Worm (Caenorhabditis elegans) whole organism, L1 larva: Measurements from ENCODE around the gene H12I13.1.
A peak's percentile ranks its signal among the peaks of the same experiment; 100 is the strongest.

ENCODE experiments used
- C04F5.9 ChIP-seq: sonication (generic microtip); optimal IDR thresholded peaks from 2 replicates; lab custom pipeline; 2016; ENCODE audit warnings: missing genetic modification characterization, missing compliant biosample characterization
- C34B4.2 ChIP-seq: sonication (generic microtip); optimal IDR thresholded peaks from 2 replicates; lab custom pipeline; 2017; ENCODE audit warnings: mild to moderate bottlenecking, missing genetic modification characterization, missing compliant biosample characterization
- Y116A8C.19 ChIP-seq: sonication (generic microtip); optimal IDR thresholded peaks from 2 replicates; lab custom pipeline; 2016; ENCODE audit warnings: missing compliant biosample characterization, missing genetic modification characterization, borderline replicate concordance
- aly-2 ChIP-seq: fragments of 150-350 bp; optimal IDR thresholded peaks from 2 replicates; lab custom pipeline; 2014; ENCODE audit warnings: missing biosample characterization, missing genetic modification characterization
- blmp-1 ChIP-seq: fragments of 150-350 bp; optimal IDR thresholded peaks from 2 replicates; lab custom pipeline; 2014; ENCODE audit warnings: missing biosample characterization, missing genetic modification characterization
- ceh-63 ChIP-seq: fragments of 200-800 bp; sonication (Bioruptor generic); optimal IDR thresholded peaks from 2 replicates; lab custom pipeline; 2018; ENCODE audit warnings: mild to moderate bottlenecking, missing genetic modification characterization, missing compliant biosample characterization
- ceh-82 ChIP-seq, 3 experiments: fragments of 150-350 bp in 1 of 3; sonication (generic microtip) in 2 of 3; optimal IDR thresholded peaks; 2 replicates each; lab custom pipeline; 2014 to 2017; ENCODE audit warnings: missing biosample characterization in 3 of 3, missing genetic modification characterization in 3 of 3
- ceh-88 ChIP-seq: fragments of 200-800 bp; sonication (Bioruptor generic); IDR thresholded peaks from 2 replicates; pipeline ENCODE4 v1.3.6; 2022; ENCODE audit warnings: missing genetic modification characterization, missing compliant biosample characterization
- ceh-90 ChIP-seq: sonication (generic microtip); optimal IDR thresholded peaks from 2 replicates; lab custom pipeline; 2016; ENCODE audit warnings: missing genetic modification characterization, missing compliant biosample characterization
- ces-1 ChIP-seq: fragments of 150-350 bp; optimal IDR thresholded peaks from 2 replicates; lab custom pipeline; 2014; ENCODE audit warnings: missing biosample characterization, missing genetic modification reagents, missing genetic modification characterization
- dpl-1 ChIP-seq, 3 experiments: fragments of 150-350 bp in 2 of 3; sonication (generic microtip) in 1 of 3; optimal IDR thresholded peaks; 2 replicates each; lab custom pipeline; 2014 to 2017; ENCODE audit warnings: missing biosample characterization in 3 of 3, missing genetic modification characterization in 3 of 3, missing genetic modification reagents in 3 of 3
- dsc-1 ChIP-seq: sonication (generic microtip); optimal IDR thresholded peaks from 2 replicates; lab custom pipeline; 2016; ENCODE audit warnings: mild to moderate bottlenecking, missing genetic modification characterization, missing compliant biosample characterization
- efl-1 ChIP-seq, 4 experiments: fragments of 150-350 bp; optimal IDR thresholded peaks in 3 of 4; peaks in 1 of 4; 1 replicate in 1 of 4; 2 replicates in 3 of 4; lab custom pipeline; 2014; ENCODE audit warnings: missing biosample characterization in 2 of 4, missing genetic modification characterization in 2 of 4, missing genetic modification reagents in 2 of 4
- efl-3 ChIP-seq: fragments of 200-800 bp; sonication (Bioruptor generic); optimal IDR thresholded peaks from 2 replicates; lab custom pipeline; 2018; ENCODE audit warnings: mild to moderate bottlenecking, missing genetic modification characterization, missing compliant biosample characterization
- egl-27 ChIP-seq, 2 experiments: fragments of 150-350 bp in 1 of 2; sonication (generic microtip); optimal IDR thresholded peaks; 3 replicates each; lab custom pipeline; 2017 to 2018; ENCODE audit warnings: missing biosample characterization in 2 of 2, missing genetic modification characterization in 2 of 2, missing genetic modification reagents in 2 of 2
- elt-2 ChIP-seq: sonication (generic microtip); optimal IDR thresholded peaks from 2 replicates; lab custom pipeline; 2016; ENCODE audit warnings: missing genetic modification characterization, mild to moderate bottlenecking, inconsistent platforms, missing compliant biosample characterization, missing genetic modification reagents
- elt-3 ChIP-seq, 6 experiments: fragments of 150-350 bp in 1 of 6; sonication (generic microtip); optimal IDR thresholded peaks; 2 replicates each; lab custom pipeline; 2017 to 2018; ENCODE audit warnings: missing biosample characterization in 6 of 6, missing genetic modification characterization in 6 of 6, inconsistent platforms in 1 of 6
- ets-5 ChIP-seq: fragments of 200-800 bp; sonication (Bioruptor generic); IDR thresholded peaks from 2 replicates; pipeline ENCODE4 v1.3.6; 2022; ENCODE audit warnings: missing genetic modification characterization, missing compliant biosample characterization
- fkh-10 ChIP-seq: sonication (generic microtip); optimal IDR thresholded peaks from 2 replicates; lab custom pipeline; 2017; ENCODE audit warnings: missing biosample characterization, missing genetic modification reagents, missing genetic modification characterization
- hlh-4 ChIP-seq: sonication (generic microtip); optimal IDR thresholded peaks from 2 replicates; lab custom pipeline; 2016; ENCODE audit warnings: mild to moderate bottlenecking, missing genetic modification characterization, missing compliant biosample characterization
- hpl-2 ChIP-seq: fragments of 150-350 bp; optimal IDR thresholded peaks from 2 replicates; lab custom pipeline; 2014; ENCODE audit warnings: missing biosample characterization, missing genetic modification reagents, missing genetic modification characterization
- irx-1 ChIP-seq: sonication (generic microtip); optimal IDR thresholded peaks from 2 replicates; lab custom pipeline; 2016; ENCODE audit warnings: missing genetic modification characterization, missing compliant biosample characterization
- isw-1 ChIP-seq: fragments of 200-800 bp; sonication (Bioruptor generic); IDR thresholded peaks from 2 replicates; pipeline ENCODE4 v1.3.6; 2022; ENCODE audit warnings: missing genetic modification characterization, missing compliant biosample characterization
- lin-15B ChIP-seq: fragments of 150-350 bp; sonication (generic microtip); optimal IDR thresholded peaks from 3 replicates; lab custom pipeline; 2014; ENCODE audit warnings: missing biosample characterization, missing genetic modification characterization
- lin-35 ChIP-seq, 2 experiments: fragments of 150-350 bp; optimal IDR thresholded peaks; 2 replicates each; lab custom pipeline; 2014; ENCODE audit warnings: missing biosample characterization in 2 of 2, missing genetic modification characterization in 2 of 2, missing genetic modification reagents in 2 of 2
- lin-39 ChIP-seq: fragments of 150-350 bp; optimal IDR thresholded peaks from 2 replicates; lab custom pipeline; 2014; ENCODE audit warnings: missing biosample characterization, missing genetic modification reagents, missing genetic modification characterization
- lir-3 ChIP-seq: sonication (generic microtip); optimal IDR thresholded peaks from 2 replicates; lab custom pipeline; 2016; ENCODE audit warnings: mild to moderate bottlenecking, missing genetic modification characterization, moderate library complexity, missing compliant biosample characterization; ENCODE audit not compliant: poor library complexity
- lsy-2 ChIP-seq, 2 experiments: fragments of 150-350 bp; optimal IDR thresholded peaks; 2 replicates each; lab custom pipeline; 2014; ENCODE audit warnings: missing biosample characterization in 2 of 2, missing genetic modification characterization in 2 of 2
- mep-1 ChIP-seq: fragments of 150-350 bp; optimal IDR thresholded peaks from 2 replicates; lab custom pipeline; 2014; ENCODE audit warnings: missing biosample characterization, missing genetic modification characterization
- nhr-12 ChIP-seq: sonication (generic microtip); optimal IDR thresholded peaks from 2 replicates; lab custom pipeline; 2017; ENCODE audit warnings: missing biosample characterization, missing genetic modification characterization
- nhr-28 ChIP-seq: fragments of 150-350 bp; optimal IDR thresholded peaks from 2 replicates; lab custom pipeline; 2014; ENCODE audit warnings: missing biosample characterization, missing genetic modification characterization
- nhr-47 ChIP-seq: sonication (generic microtip); optimal IDR thresholded peaks from 2 replicates; lab custom pipeline; 2016; ENCODE audit warnings: mild to moderate bottlenecking, missing genetic modification characterization, moderate library complexity, missing compliant biosample characterization
- nhr-71 ChIP-seq: sonication (generic microtip); optimal IDR thresholded peaks from 2 replicates; lab custom pipeline; 2016; ENCODE audit warnings: mild to moderate bottlenecking, missing genetic modification characterization, moderate library complexity, missing compliant biosample characterization
- nhr-76 ChIP-seq: sonication (generic microtip); optimal IDR thresholded peaks from 2 replicates; lab custom pipeline; 2017; ENCODE audit warnings: missing biosample characterization, missing genetic modification characterization
- pax-3 ChIP-seq: fragments of 200-800 bp; sonication (Bioruptor generic); optimal IDR thresholded peaks from 2 replicates; lab custom pipeline; 2018; ENCODE audit warnings: mild to moderate bottlenecking, missing genetic modification characterization, moderate library complexity, missing compliant biosample characterization
- rnt-1 ChIP-seq: sonication (generic microtip); optimal IDR thresholded peaks from 2 replicates; lab custom pipeline; 2016; ENCODE audit warnings: mild to moderate bottlenecking, missing genetic modification characterization, moderate library complexity, missing compliant biosample characterization
- skn-1 ChIP-seq: fragments of 150-350 bp; optimal IDR thresholded peaks from 2 replicates; lab custom pipeline; 2014; ENCODE audit warnings: missing biosample characterization, missing genetic modification characterization
- snpc-4 ChIP-seq: fragments of 150-350 bp; optimal IDR thresholded peaks from 2 replicates; lab custom pipeline; 2014; ENCODE audit warnings: missing biosample characterization, missing genetic modification characterization
- sptf-1 ChIP-seq: fragments of 150-350 bp; optimal IDR thresholded peaks from 2 replicates; lab custom pipeline; 2014; ENCODE audit warnings: missing biosample characterization, missing genetic modification characterization
- sup-37 ChIP-seq: fragments of 200-800 bp; sonication (Bioruptor generic); optimal IDR thresholded peaks from 2 replicates; lab custom pipeline; 2018; ENCODE audit warnings: mild to moderate bottlenecking, missing genetic modification characterization, missing compliant biosample characterization
- swsn-7 ChIP-seq: sonication (generic microtip); optimal IDR thresholded peaks from 2 replicates; lab custom pipeline; 2016; ENCODE audit warnings: missing genetic modification characterization, missing compliant biosample characterization
- tbx-2 ChIP-seq: sonication (generic microtip); optimal IDR thresholded peaks from 2 replicates; lab custom pipeline; 2016; ENCODE audit warnings: missing genetic modification characterization, missing compliant biosample characterization
- tlp-1 ChIP-seq: fragments of 150-350 bp; optimal IDR thresholded peaks from 2 replicates; lab custom pipeline; 2014; ENCODE audit warnings: missing biosample characterization, missing genetic modification characterization
- unc-62 ChIP-seq: fragments of 150-350 bp; optimal IDR thresholded peaks from 2 replicates; lab custom pipeline; 2014; ENCODE audit warnings: missing biosample characterization, missing genetic modification reagents, missing genetic modification characterization
- unc-86 ChIP-seq: sonication (generic microtip); optimal IDR thresholded peaks from 2 replicates; lab custom pipeline; 2016; ENCODE audit warnings: missing genetic modification characterization, missing compliant biosample characterization
- unc-98 ChIP-seq: fragments of 200-800 bp; sonication (Bioruptor generic); IDR thresholded peaks from 2 replicates; pipeline ENCODE4 v1.3.6; 2022; ENCODE audit warnings: missing genetic modification characterization, missing compliant biosample characterization
- xbp-1 ChIP-seq: sonication (generic microtip); optimal IDR thresholded peaks from 2 replicates; lab custom pipeline; 2016; ENCODE audit warnings: missing genetic modification characterization, missing compliant biosample characterization
- zip-4 ChIP-seq: fragments of 200-800 bp; sonication (Bioruptor generic); optimal IDR thresholded peaks from 2 replicates; lab custom pipeline; 2018; ENCODE audit warnings: mild to moderate bottlenecking, missing genetic modification characterization, moderate library complexity, missing compliant biosample characterization
- ztf-11 ChIP-seq, 2 experiments: sonication (generic microtip); optimal IDR thresholded peaks; 2 replicates each; lab custom pipeline; 2016 to 2017; ENCODE audit warnings: missing genetic modification characterization in 2 of 2, missing biosample characterization in 1 of 2, missing compliant biosample characterization in 1 of 2
- ztf-4 ChIP-seq: fragments of 150-350 bp; optimal IDR thresholded peaks from 2 replicates; lab custom pipeline; 2014; ENCODE audit warnings: missing biosample characterization, missing genetic modification characterization

H12I13.1 gene

ce11 chrII:6049546-6049945, 17.4 kb downstream of the H12I13.1 start (continued):
- TF ChIP-seq C04F5.9 (no peak), isw-1 (no peak), lin-15B (tag; lab: Kevin White, UChicago) (no peak), lsy-2 (tag; optimal IDR thresholded peaks at IDR 0.05; lab: Kevin White, UChicago) (peak in 1 of 2 experiments; percentile 9), unc-98 (GFP tag; lab: Robert Waterston, UW) (no peak), ceh-82 (tag; optimal IDR thresholded peaks at IDR 0.05; lab: Kevin White, UChicago) (no peak)

- peak; percentile 79 for TF ChIP-seq blmp-1
- TF ChIP-seq lin-35 (GFP tag; optimal IDR thresholded peaks at IDR 0.05; lab: Kevin White, UChicago) = peak; percentile 83 to 86
- no peak for TF ChIP-seq egl-27 (tag; optimal IDR thresholded peaks at IDR 0.05; lab: Kevin White, UChicago)
- no peak for TF ChIP-seq hlh-4
- no peak for TF ChIP-seq pax-3 (tag; lab: Kevin White, UChicago)
- TF ChIP-seq zip-4 (GFP tag; lab: Kevin White, UChicago) = peak; percentile 67
- peak in 1 of 2 experiments; percentile 68 for TF ChIP-seq ztf-11 (tag; optimal IDR thresholded peaks at IDR 0.05; lab: Kevin White, UChicago)
- TF ChIP-seq unc-86 = peak; percentile 78
- TF ChIP-seq tlp-1 (tag; lab: Kevin White, UChicago) = no peak
- TF ChIP-seq rnt-1 = peak; percentile 95
- TF ChIP-seq tbx-2 (tag; lab: Kevin White, UChicago) = peak; percentile 85
- peak; percentile 24 for TF ChIP-seq hpl-2 (GFP tag; lab: Kevin White, UChicago)
- TF ChIP-seq ceh-63 (GFP tag; lab: Kevin White, UChicago) = no peak
- TF ChIP-seq ceh-88 (GFP tag; lab: Robert Waterston, UW) = 0 out of 2 replicates have a peak, but pooled peaks have one; percentile 40
- peak; percentile 90 for TF ChIP-seq nhr-47 (tag; lab: Kevin White, UChicago)
- peak; percentile 83 for TF ChIP-seq snpc-4 (tag; lab: Kevin White, UChicago)
- peak; percentile 75 for TF ChIP-seq elt-2
- peak; percentile 76 for TF ChIP-seq lin-39
- peak in 2 of 6 experiments; percentile 33 to 78 for TF ChIP-seq elt-3 (tag; optimal IDR thresholded peaks at IDR 0.05; lab: Kevin White, UChicago)
- TF ChIP-seq mep-1 (tag; lab: Kevin White, UChicago) = peak; percentile 93
- TF ChIP-seq dpl-1 (GFP tag; optimal IDR thresholded peaks at IDR 0.05; lab: Kevin White, UChicago) = peak; percentile 75 to 86 (median 84)
- TF ChIP-seq ceh-90 = peak; percentile 15
- TF ChIP-seq nhr-76 (tag; lab: Kevin White, UChicago) = no peak
- peak; percentile 79 for TF ChIP-seq irx-1 (tag; lab: Kevin White, UChicago)
- no peak for TF ChIP-seq sptf-1 (tag; lab: Kevin White, UChicago)
- peak; percentile 62 for TF ChIP-seq ztf-4 (tag; lab: Kevin White, UChicago)
- peak; percentile 92 for TF ChIP-seq nhr-71
- peak; percentile 91 for TF ChIP-seq swsn-7 (tag; lab: Kevin White, UChicago)
- TF ChIP-seq fkh-10 = peak; percentile 32
- TF ChIP-seq efl-3 = no peak
- no peak for TF ChIP-seq ces-1
- TF ChIP-seq lir-3 (tag; lab: Kevin White, UChicago) = peak; percentile 72
- TF ChIP-seq skn-1 (tag; lab: Kevin White, UChicago) = peak; percentile 63
- TF ChIP-seq xbp-1 (tag; lab: Kevin White, UChicago) = peak; percentile 87
- TF ChIP-seq efl-1 (optimal IDR thresholded peaks at IDR 0.05; lab: Kevin White, UChicago) = peak; percentile 85 to 88
- peak; percentile 80 to 98 for TF ChIP-seq efl-1 (GFP tag; optimal IDR thresholded peaks at IDR 0.05 in 1 of 2; lab: Kevin White, UChicago)
- TF ChIP-seq ets-5 (GFP tag; lab: Robert Waterston, UW) = no peak
- no peak for TF ChIP-seq nhr-12 (tag; lab: Kevin White, UChicago)
- TF ChIP-seq unc-62 (GFP tag; lab: Kevin White, UChicago) = no peak
- TF ChIP-seq nhr-28 (tag; lab: Kevin White, UChicago) = no peak
- TF ChIP-seq dsc-1 = peak; percentile 91
- peak; percentile 60 for TF ChIP-seq C04F5.9
- TF ChIP-seq sup-37 = peak; percentile 69
- no peak for TF ChIP-seq Y116A8C.19 (tag; lab: Kevin White, UChicago)
- no peak for TF ChIP-seq C34B4.2 (tag; lab: Kevin White, UChicago)
- TF ChIP-seq lsy-2 (tag; optimal IDR thresholded peaks at IDR 0.05; lab: Kevin White, UChicago) = peak; percentile 89 to 91
- peak; percentile 67 for TF ChIP-seq aly-2 (tag; lab: Kevin White, UChicago)
These were observed 19.3 kb downstream of the H12I13.1 start, which contains the start of the genes R12C12.6 and ran-5 for ce11 chrII:6047639-6048159. Gene R12C12.6 (minus strand): TSS chrII:6047867. Gene ran-5 (plus strand): TSS chrII:6048109.
